Fruit fly (Drosophila melanogaster) whole organism, embryonic: ENCODE results near the gene CG10576.

ENCODE experiments used
- BtbVII ChIP-seq: fragments of 200-800 bp; sonication (Bioruptor generic); optimal IDR thresholded peaks from 3 replicates; lab custom pipeline; 2017; ENCODE audit warnings: missing biosample characterization, mild to moderate bottlenecking, missing genetic modification characterization
- CG10209 ChIP-seq: fragments of 200-800 bp; sonication (Bioruptor generic); optimal IDR thresholded peaks from 3 replicates; lab custom pipeline; 2017; ENCODE audit warnings: missing biosample characterization, mild to moderate bottlenecking, missing genetic modification characterization, missing genetic modification reagents
- CG10267 ChIP-seq: fragments of 200-800 bp; sonication (Bioruptor generic); optimal IDR thresholded peaks from 2 replicates; lab custom pipeline; 2018; ENCODE audit warnings: missing biosample characterization, mild to moderate bottlenecking, missing genetic modification characterization, moderate library complexity
- CG1603 ChIP-seq: fragments of 200-800 bp; sonication (Bioruptor generic); optimal IDR thresholded peaks from 2 replicates; lab custom pipeline; 2019; ENCODE audit warnings: missing biosample characterization, mild to moderate bottlenecking, missing genetic modification characterization, moderate library complexity
- CG16815 ChIP-seq: fragments of 200-800 bp; sonication (Bioruptor generic); optimal IDR thresholded peaks from 3 replicates; lab custom pipeline; 2017; ENCODE audit warnings: missing biosample characterization, mild to moderate bottlenecking, missing genetic modification characterization
- CG17829 ChIP-seq: fragments of 200-800 bp; optimal IDR thresholded peaks from 2 replicates; lab custom pipeline; 2019; ENCODE audit warnings: missing biosample characterization, mild to moderate bottlenecking, missing genetic modification characterization, moderate library complexity
- CG17912 ChIP-seq: fragments of 200-800 bp; sonication (Bioruptor generic); optimal IDR thresholded peaks from 2 replicates; lab custom pipeline; 2018; ENCODE audit warnings: missing biosample characterization, mild to moderate bottlenecking, missing genetic modification characterization
- CG2116 ChIP-seq: fragments of 200-800 bp; sonication (Bioruptor generic); optimal IDR thresholded peaks from 3 replicates; lab custom pipeline; 2018; ENCODE audit warnings: missing biosample characterization, mild to moderate bottlenecking, missing genetic modification characterization
- CG2889 ChIP-seq: fragments of 200-800 bp; sonication (Bioruptor generic); IDR thresholded peaks from 3 replicates; pipeline ENCODE4 v1.3.6; 2022; ENCODE audit warnings: missing biosample characterization, missing genetic modification characterization
- CG31441 ChIP-seq: fragments of 200-800 bp; sonication (Bioruptor generic); IDR thresholded peaks from 2 replicates; pipeline ENCODE4 v1.3.6; 2022; ENCODE audit warnings: missing biosample characterization, missing genetic modification characterization
- CG3407 ChIP-seq: fragments of 200-800 bp; sonication (Bioruptor generic); optimal IDR thresholded peaks from 2 replicates; lab custom pipeline; 2018; ENCODE audit warnings: missing biosample characterization, mild to moderate bottlenecking, missing genetic modification characterization
- CG3838 ChIP-seq: fragments of 200-800 bp; sonication (Bioruptor generic); optimal IDR thresholded peaks from 3 replicates; lab custom pipeline; 2016; ENCODE audit warnings: missing biosample characterization, missing genetic modification characterization
- CG4360 ChIP-seq: fragments of 200-800 bp; sonication (Bioruptor generic); IDR thresholded peaks from 2 replicates; pipeline ENCODE4 v1.3.6; 2022; ENCODE audit warnings: missing biosample characterization, missing genetic modification characterization
- CoRest ChIP-seq: fragments of 200-800 bp; sonication (Bioruptor generic); optimal IDR thresholded peaks from 3 replicates; lab custom pipeline; 2018; ENCODE audit warnings: missing biosample characterization, mild to moderate bottlenecking, missing genetic modification characterization, moderate library complexity
- Dip3 ChIP-seq: fragments of 200-800 bp; sonication (Bioruptor generic); optimal IDR thresholded peaks from 3 replicates; lab custom pipeline; 2016; ENCODE audit warnings: missing biosample characterization, missing genetic modification characterization
- Fer3 ChIP-seq: fragments of 200-800 bp; sonication (Bioruptor generic); optimal IDR thresholded peaks from 2 replicates; lab custom pipeline; 2018; ENCODE audit warnings: missing biosample characterization, mild to moderate bottlenecking, missing genetic modification characterization, moderate library complexity
- Hmr ChIP-seq: fragments of 200-800 bp; sonication (Bioruptor generic); optimal IDR thresholded peaks from 3 replicates; lab custom pipeline; 2017; ENCODE audit warnings: mild to moderate bottlenecking, missing biosample characterization, missing genetic modification reagents, missing genetic modification characterization
- Hr51 ChIP-seq, 2 experiments: fragments of 200-800 bp; sonication (Bioruptor generic); optimal IDR thresholded peaks; 2 replicates in 1 of 2; 3 replicates in 1 of 2; lab custom pipeline; 2016 to 2018; ENCODE audit warnings: missing biosample characterization in 2 of 2, missing genetic modification characterization in 2 of 2, mild to moderate bottlenecking in 1 of 2, moderate library complexity in 1 of 2
- Jarid2 ChIP-seq: fragments of 200-800 bp; sonication (Bioruptor generic); optimal IDR thresholded peaks from 3 replicates; lab custom pipeline; 2017; ENCODE audit warnings: mild to moderate bottlenecking, missing biosample characterization, missing genetic modification reagents, missing genetic modification characterization
- Lhr ChIP-seq: fragments of 200-800 bp; sonication (Bioruptor generic); optimal IDR thresholded peaks from 3 replicates; lab custom pipeline; 2017; ENCODE audit warnings: mild to moderate bottlenecking, missing biosample characterization, missing genetic modification reagents, missing genetic modification characterization
- MESR4 ChIP-seq: fragments of 200-800 bp; sonication (Bioruptor generic); optimal IDR thresholded peaks from 2 replicates; lab custom pipeline; 2018; ENCODE audit warnings: missing biosample characterization, mild to moderate bottlenecking, missing genetic modification characterization, moderate library complexity
- Meics ChIP-seq: fragments of 200-800 bp; sonication (Bioruptor generic); optimal IDR thresholded peaks from 2 replicates; lab custom pipeline; 2017; ENCODE audit warnings: missing biosample characterization, mild to moderate bottlenecking, missing genetic modification characterization
- Mrtf ChIP-seq: fragments of 200-800 bp; sonication (Bioruptor generic); IDR thresholded peaks from 3 replicates; pipeline ENCODE4 v1.3.6; 2022; ENCODE audit warnings: missing biosample characterization, missing genetic modification characterization
- NfI ChIP-seq: fragments of 200-800 bp; sonication (Bioruptor generic); optimal IDR thresholded peaks from 3 replicates; lab custom pipeline; 2018; ENCODE audit warnings: missing biosample characterization, mild to moderate bottlenecking, missing genetic modification characterization, moderate library complexity
- Oaz ChIP-seq: fragments of 200-800 bp; sonication (Bioruptor generic); IDR thresholded peaks from 2 replicates; pipeline ENCODE4 v1.3.6; 2022; ENCODE audit warnings: missing biosample characterization, missing genetic modification characterization
- Poxn ChIP-seq: fragments of 200-800 bp; sonication (Bioruptor generic); IDR thresholded peaks from 2 replicates; pipeline ENCODE4 v1.3.6; 2022; ENCODE audit warnings: missing biosample characterization, missing genetic modification characterization
- TFAM ChIP-seq: fragments of 200-800 bp; sonication (Bioruptor generic); optimal IDR thresholded peaks from 2 replicates; lab custom pipeline; 2017; ENCODE audit warnings: missing biosample characterization, missing genetic modification characterization, inconsistent platforms
- Xbp1 ChIP-seq: fragments of 200-800 bp; sonication (Bioruptor generic); optimal IDR thresholded peaks from 3 replicates; lab custom pipeline; 2016; ENCODE audit warnings: missing biosample characterization, mild to moderate bottlenecking, missing genetic modification characterization
- amos ChIP-seq: fragments of 200-800 bp; sonication (Bioruptor generic); IDR thresholded peaks from 2 replicates; pipeline ENCODE4 v1.3.6; 2022; ENCODE audit warnings: missing biosample characterization, missing genetic modification characterization; ENCODE audit not compliant: partially characterized antibody
- bbx ChIP-seq: fragments of 200-800 bp; sonication (Bioruptor generic); IDR thresholded peaks from 2 replicates; pipeline ENCODE4 v1.3.6; 2022; ENCODE audit warnings: missing biosample characterization, missing genetic modification characterization; ENCODE audit not compliant: partially characterized antibody
- btn ChIP-seq: fragments of 200-800 bp; sonication (Bioruptor generic); optimal IDR thresholded peaks from 2 replicates; lab custom pipeline; 2016; ENCODE audit warnings: missing biosample characterization, missing genetic modification characterization
- cwo ChIP-seq: fragments of 200-800 bp; sonication (Bioruptor generic); optimal IDR thresholded peaks from 3 replicates; lab custom pipeline; 2017; ENCODE audit warnings: missing biosample characterization, missing genetic modification characterization, mild to moderate bottlenecking, moderate library complexity, missing genetic modification reagents
- gfzf ChIP-seq: fragments of 200-800 bp; sonication (Bioruptor generic); optimal IDR thresholded peaks from 2 replicates; lab custom pipeline; 2016; ENCODE audit warnings: missing biosample characterization, mild to moderate bottlenecking, missing genetic modification characterization, moderate library complexity
- grau ChIP-seq: fragments of 200-800 bp; optimal IDR thresholded peaks from 3 replicates; lab custom pipeline; 2019; ENCODE audit warnings: missing biosample characterization, mild to moderate bottlenecking, missing genetic modification characterization, moderate library complexity
- her ChIP-seq: fragments of 200-800 bp; sonication (Bioruptor generic); optimal IDR thresholded peaks from 2 replicates; lab custom pipeline; 2016; ENCODE audit warnings: missing biosample characterization, missing genetic modification characterization
- insv ChIP-seq, 2 experiments: fragments of 200-800 bp; sonication (Bioruptor generic); optimal IDR thresholded peaks; 3 replicates each; lab custom pipeline; 2016 to 2018; ENCODE audit warnings: missing biosample characterization in 2 of 2, missing genetic modification characterization in 2 of 2
- inv ChIP-seq: fragments of 200-800 bp; sonication (Bioruptor generic); IDR thresholded peaks from 2 replicates; pipeline ENCODE4 v1.3.6; 2022; ENCODE audit warnings: missing biosample characterization, missing genetic modification characterization; ENCODE audit not compliant: partially characterized antibody
- jigr1 ChIP-seq: fragments of 200-800 bp; sonication (Bioruptor generic); IDR thresholded peaks from 3 replicates; pipeline ENCODE4 v1.3.6; 2022; ENCODE audit warnings: missing biosample characterization, missing genetic modification characterization
- kni ChIP-seq: fragments of 200-800 bp; sonication (Bioruptor generic); optimal IDR thresholded peaks from 3 replicates; lab custom pipeline; 2017; ENCODE audit warnings: mild to moderate bottlenecking, missing biosample characterization, missing genetic modification reagents, missing genetic modification characterization
- mam ChIP-seq: fragments of 200-800 bp; sonication (Bioruptor generic); optimal IDR thresholded peaks from 3 replicates; lab custom pipeline; 2016; ENCODE audit warnings: missing biosample characterization, missing genetic modification characterization
- mirr ChIP-seq: fragments of 200-800 bp; sonication (Bioruptor generic); optimal IDR thresholded peaks from 3 replicates; lab custom pipeline; 2018; ENCODE audit warnings: missing biosample characterization, mild to moderate bottlenecking, missing genetic modification characterization
- nerfin-1 ChIP-seq: fragments of 200-800 bp; sonication (Bioruptor generic); optimal IDR thresholded peaks from 3 replicates; lab custom pipeline; 2019; ENCODE audit warnings: missing biosample characterization, mild to moderate bottlenecking, missing genetic modification characterization, moderate library complexity
- org-1 ChIP-seq: fragments of 200-800 bp; sonication (Bioruptor generic); optimal IDR thresholded peaks from 2 replicates; lab custom pipeline; 2017; ENCODE audit warnings: missing biosample characterization, missing genetic modification characterization
- pita ChIP-seq: fragments of 200-800 bp; sonication (Bioruptor generic); optimal IDR thresholded peaks from 2 replicates; lab custom pipeline; 2017; ENCODE audit warnings: missing biosample characterization, mild to moderate bottlenecking, missing genetic modification characterization
- pzg ChIP-seq: fragments of 200-800 bp; sonication (Bioruptor generic); optimal IDR thresholded peaks from 3 replicates; lab custom pipeline; 2018; ENCODE audit warnings: missing biosample characterization, mild to moderate bottlenecking, missing genetic modification characterization, moderate library complexity
- schlank ChIP-seq: fragments of 200-800 bp; sonication (Bioruptor generic); optimal IDR thresholded peaks from 2 replicates; lab custom pipeline; 2018; ENCODE audit warnings: missing biosample characterization, mild to moderate bottlenecking, missing genetic modification characterization
- sug ChIP-seq: fragments of 200-800 bp; optimal IDR thresholded peaks from 2 replicates; lab custom pipeline; 2019; ENCODE audit warnings: missing biosample characterization, mild to moderate bottlenecking, missing genetic modification characterization, moderate library complexity
- tgo ChIP-seq: fragments of 200-800 bp; sonication (Bioruptor generic); IDR thresholded peaks from 3 replicates; pipeline ENCODE4 v1.3.6; 2022; ENCODE audit warnings: missing biosample characterization, missing genetic modification characterization

The CG10576 gene

DNA sequence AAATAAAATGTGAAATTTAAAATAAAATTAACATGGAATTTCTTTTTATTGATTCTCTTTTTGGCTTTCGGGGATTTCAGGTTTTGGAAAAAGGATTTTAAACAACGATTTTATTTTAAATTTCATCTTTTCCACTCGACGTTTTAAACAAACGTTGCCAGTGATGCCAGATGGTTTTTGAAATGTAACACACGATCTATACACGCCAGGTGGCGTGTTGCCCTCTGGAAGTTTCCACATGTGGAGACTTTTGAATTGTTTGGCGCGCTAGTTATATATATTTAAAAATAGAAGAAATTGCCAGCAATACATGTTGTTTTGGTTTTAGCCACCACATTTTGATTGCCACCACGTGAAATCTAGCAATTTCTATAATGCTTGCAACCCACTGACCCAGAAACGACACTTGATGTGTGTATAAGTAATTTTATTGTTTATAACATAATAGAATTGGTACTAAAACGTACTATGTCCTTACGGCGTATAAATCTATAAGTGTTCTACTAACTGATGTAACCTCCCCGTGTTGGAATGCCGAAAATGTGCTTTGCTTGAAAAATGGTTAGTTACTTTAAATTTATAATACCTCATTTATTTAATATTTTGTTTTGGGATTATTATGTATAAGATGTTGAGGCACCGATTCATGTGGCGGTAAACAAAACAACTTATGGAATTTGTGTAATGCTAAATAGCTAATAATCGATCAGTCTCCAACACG lies 15.7 kb downstream of the CG10576 start (continued):
- TF ChIP-seq bbx (GFP tag; lab: Robert Waterston, UW) = peak; percentile 59; the same call in 1 of the 2 replicates
- no peak for TF ChIP-seq CG16815 (GFP tag; lab: Kevin White, UChicago)
- TF ChIP-seq Fer3 = peak; percentile 1
- no peak for TF ChIP-seq Meics (GFP tag; lab: Kevin White, UChicago)
- TF ChIP-seq her (GFP tag; lab: Kevin White, UChicago) = no peak
- peak; percentile 85 for TF ChIP-seq Lhr
- TF ChIP-seq CG3838 = no peak
- no peak for TF ChIP-seq nerfin-1 (tag; lab: Kevin White, UChicago)
- TF ChIP-seq kni (GFP tag; lab: Kevin White, UChicago) = no peak
- TF ChIP-seq amos (GFP tag; lab: Robert Waterston, UW) = peak; percentile 59
- TF ChIP-seq Hmr (GFP tag; lab: Kevin White, UChicago) = peak; percentile 31
- TF ChIP-seq Mrtf = no peak
- TF ChIP-seq jigr1 (GFP tag; lab: Robert Waterston, UW) = no peak
- no peak for TF ChIP-seq MESR4 (GFP tag; lab: Kevin White, UChicago)
- peak; percentile 59 for TF ChIP-seq CG17829 (tag; lab: Kevin White, UChicago)
- no peak for TF ChIP-seq TFAM (GFP tag; lab: Kevin White, UChicago)
- TF ChIP-seq CG1603 (tag; lab: Kevin White, UChicago) = peak; percentile 59
- TF ChIP-seq mirr (GFP tag; lab: Kevin White, UChicago) = no peak
- TF ChIP-seq CG2116 (GFP tag; lab: Kevin White, UChicago) = peak; percentile 60
- no peak for TF ChIP-seq mam (GFP tag; lab: Kevin White, UChicago)
- no peak for TF ChIP-seq Dip3
- TF ChIP-seq CG2889 (GFP tag; lab: Robert Waterston, UW) = no peak
- TF ChIP-seq grau (tag; lab: Kevin White, UChicago) = peak; percentile 30
- TF ChIP-seq CG3407 (GFP tag; lab: Kevin White, UChicago) = no peak
- TF ChIP-seq CG10267 (tag; lab: Kevin White, UChicago) = peak; percentile 35
- TF ChIP-seq btn (GFP tag; lab: Kevin White, UChicago) = no peak
- peak; percentile 14 for TF ChIP-seq NfI
- TF ChIP-seq CG17912 (GFP tag; lab: Kevin White, UChicago) = peak; percentile 57
- TF ChIP-seq CG31441 = 0 out of 2 replicates have a peak, but pooled peaks have one; percentile 26
- no peak for TF ChIP-seq BtbVII (GFP tag; lab: Kevin White, UChicago)
- no peak for TF ChIP-seq Poxn (GFP tag; lab: Robert Waterston, UW)
- peak; percentile 58 for TF ChIP-seq pzg (GFP tag; lab: Kevin White, UChicago)
- no peak for TF ChIP-seq Jarid2 (GFP tag; lab: Kevin White, UChicago)
- TF ChIP-seq gfzf = peak; percentile 19
- TF ChIP-seq Oaz (GFP tag; lab: Robert Waterston, UW) = no peak
- peak; percentile 9; the same call in 1 of the 2 replicates for TF ChIP-seq CG4360 (GFP tag; lab: Robert Waterston, UW)
- TF ChIP-seq schlank (tag; lab: Kevin White, UChicago) = no peak
- no peak for TF ChIP-seq org-1 (GFP tag; lab: Kevin White, UChicago)
- no peak for TF ChIP-seq tgo (GFP tag; lab: Robert Waterston, UW)
- TF ChIP-seq CG10209 (GFP tag; lab: Kevin White, UChicago) = no peak
- no peak; the same call in 1 of the 2 replicates for TF ChIP-seq inv (GFP tag; lab: Robert Waterston, UW)
- TF ChIP-seq insv (GFP tag; optimal IDR thresholded peaks at IDR 0.05; lab: Kevin White, UChicago) = peak in 1 of 2 experiments; percentile 27
- peak; percentile 40 for TF ChIP-seq sug (tag; lab: Kevin White, UChicago)
- TF ChIP-seq Xbp1 (GFP tag; lab: Kevin White, UChicago) = peak; percentile 25
- TF ChIP-seq cwo = no peak
- peak; percentile 8 for TF ChIP-seq pita (GFP tag; lab: Kevin White, UChicago)
- peak; percentile 62 for TF ChIP-seq CoRest (tag; lab: Kevin White, UChicago)
- no peak for TF ChIP-seq Hr51 (GFP tag; optimal IDR thresholded peaks at IDR 0.05; lab: Kevin White, UChicago)
